Worm (Caenorhabditis elegans) whole organism, L4 larva: ENCODE measurements around the gene T15H9.5.

Source experiments
- F10B5.3 ChIP-seq: sonication (generic microtip); optimal IDR thresholded peaks from 2 replicates; lab custom pipeline; 2016; ENCODE audit warnings: mild to moderate bottlenecking, missing genetic modification characterization, missing compliant biosample characterization
- F49E8.2 ChIP-seq: sonication (generic microtip); optimal IDR thresholded peaks from 2 replicates; lab custom pipeline; 2016; ENCODE audit warnings: missing compliant biosample characterization, mild to moderate bottlenecking, missing genetic modification characterization, borderline replicate concordance
- R02D3.7 ChIP-seq: fragments of 150-350 bp; sonication (generic microtip); optimal IDR thresholded peaks from 3 replicates; lab custom pipeline; 2014; ENCODE audit warnings: missing biosample characterization, missing genetic modification characterization
- T26A8.4 ChIP-seq: fragments of 200-800 bp; sonication (Bioruptor generic); IDR thresholded peaks from 2 replicates; pipeline ENCODE4 v1.3.6; 2022; ENCODE audit warnings: missing genetic modification characterization, missing compliant biosample characterization
- Y75B8A.6 ChIP-seq: fragments of 200-800 bp; sonication (Bioruptor generic); IDR thresholded peaks from 2 replicates; pipeline ENCODE4 v1.3.6; 2022; ENCODE audit warnings: missing genetic modification reagents, missing genetic modification characterization, missing compliant biosample characterization
- ama-1 ChIP-seq: fragments of 150-350 bp; optimal IDR thresholded peaks from 2 replicates; lab custom pipeline; 2014; ENCODE audit warnings: inconsistent platforms, mixed read lengths
- ceh-20 ChIP-seq: fragments of 200-800 bp; sonication (Bioruptor generic); IDR thresholded peaks from 2 replicates; pipeline ENCODE4 v1.3.6; 2022; ENCODE audit warnings: missing genetic modification reagents, missing genetic modification characterization, missing compliant biosample characterization
- ceh-44 ChIP-seq: fragments of 200-800 bp; sonication (Bioruptor generic); IDR thresholded peaks from 2 replicates; pipeline ENCODE4 v1.3.6; 2022; ENCODE audit warnings: missing genetic modification reagents, missing genetic modification characterization, missing compliant biosample characterization
- ceh-62 ChIP-seq: sonication (generic microtip); optimal IDR thresholded peaks from 2 replicates; lab custom pipeline; 2017; ENCODE audit warnings: missing biosample characterization, missing genetic modification characterization
- ceh-82 ChIP-seq: sonication (generic microtip); optimal IDR thresholded peaks from 2 replicates; lab custom pipeline; 2017; ENCODE audit warnings: missing biosample characterization, missing genetic modification characterization
- ces-1 ChIP-seq: fragments of 150-350 bp; sonication (generic microtip); optimal IDR thresholded peaks from 4 replicates; lab custom pipeline; 2014; ENCODE audit warnings: missing biosample characterization, missing genetic modification reagents, missing genetic modification characterization
- daf-12 ChIP-seq: fragments of 150-350 bp; optimal IDR thresholded peaks from 2 replicates; lab custom pipeline; 2014; ENCODE audit warnings: missing biosample characterization, missing genetic modification reagents, missing genetic modification characterization
- daf-16 ChIP-seq, 3 experiments: sonication (generic microtip); optimal IDR thresholded peaks; 2 replicates each; lab custom pipeline; 2016 to 2017; ENCODE audit warnings: missing genetic modification characterization in 3 of 3, missing genetic modification reagents in 3 of 3, mild to moderate bottlenecking in 2 of 3, missing compliant biosample characterization in 2 of 3, missing biosample characterization in 1 of 3, moderate library complexity in 1 of 3
- dmd-6 ChIP-seq: fragments of 200-800 bp; sonication (Bioruptor generic); IDR thresholded peaks from 2 replicates; pipeline ENCODE4 v1.3.6; 2022; ENCODE audit warnings: missing genetic modification reagents, missing genetic modification characterization, missing compliant biosample characterization
- dpl-1 ChIP-seq: fragments of 150-350 bp; optimal IDR thresholded peaks from 2 replicates; lab custom pipeline; 2014; ENCODE audit warnings: missing biosample characterization, missing genetic modification reagents, missing genetic modification characterization
- dve-1 ChIP-seq: sonication (generic microtip); optimal IDR thresholded peaks from 2 replicates; lab custom pipeline; 2017; ENCODE audit warnings: antibody characterized with exemption, mild to moderate bottlenecking, missing genetic modification characterization, missing compliant biosample characterization; ENCODE audit not compliant: insufficient read depth
- egl-43 ChIP-seq: fragments of 200-800 bp; sonication (Bioruptor generic); IDR thresholded peaks from 2 replicates; pipeline ENCODE4 v1.3.6; 2022; ENCODE audit warnings: missing genetic modification reagents, missing genetic modification characterization, missing compliant biosample characterization
- fkh-10 ChIP-seq: fragments of 150-350 bp; optimal IDR thresholded peaks from 2 replicates; lab custom pipeline; 2014; ENCODE audit warnings: missing biosample characterization, missing genetic modification reagents, missing genetic modification characterization
- fos-1 ChIP-seq: fragments of 150-350 bp; optimal IDR thresholded peaks from 2 replicates; lab custom pipeline; 2014; ENCODE audit warnings: missing biosample characterization, missing genetic modification characterization
- hlh-30 ChIP-seq: sonication (generic microtip); optimal IDR thresholded peaks from 2 replicates; lab custom pipeline; 2017; ENCODE audit warnings: antibody characterized with exemption, mild to moderate bottlenecking, missing genetic modification characterization, missing compliant biosample characterization; ENCODE audit not compliant: insufficient read depth
- lin-29 ChIP-seq: fragments of 200-800 bp; sonication (Bioruptor generic); IDR thresholded peaks from 2 replicates; pipeline ENCODE4 v1.3.6; 2022; ENCODE audit warnings: missing genetic modification reagents, missing genetic modification characterization, missing compliant biosample characterization
- lin-38 ChIP-seq: fragments of 200-800 bp; sonication (Bioruptor generic); IDR thresholded peaks from 2 replicates; pipeline ENCODE4 v1.3.6; 2022; ENCODE audit warnings: missing genetic modification reagents, missing genetic modification characterization, missing compliant biosample characterization
- lir-3 ChIP-seq: sonication (generic microtip); optimal IDR thresholded peaks from 2 replicates; lab custom pipeline; 2016; ENCODE audit warnings: mild to moderate bottlenecking, missing genetic modification characterization, missing compliant biosample characterization
- lsy-2 ChIP-seq, 2 experiments: fragments of 150-350 bp in 1 of 2; sonication (generic microtip) in 1 of 2; optimal IDR thresholded peaks; 2 replicates each; lab custom pipeline; 2014 to 2017; ENCODE audit warnings: missing biosample characterization in 2 of 2, missing genetic modification characterization in 2 of 2
- madf-5 ChIP-seq, 2 experiments: fragments of 200-800 bp; sonication (Bioruptor generic); IDR thresholded peaks; 2 replicates each; pipeline ENCODE4 v1.3.6; 2022; ENCODE audit warnings: missing compliant biosample characterization in 2 of 2, missing genetic modification characterization in 2 of 2
- mep-1 ChIP-seq: fragments of 150-350 bp; sonication (generic microtip); optimal IDR thresholded peaks from 3 replicates; lab custom pipeline; 2014; ENCODE audit warnings: missing biosample characterization, missing genetic modification characterization
- mes-2 ChIP-seq: sonication (generic microtip); optimal IDR thresholded peaks from 2 replicates; lab custom pipeline; 2016; ENCODE audit warnings: missing genotype, mild to moderate bottlenecking, missing genetic modification characterization, missing compliant biosample characterization; ENCODE audit not compliant: poor library complexity, severe bottlenecking
- mxl-3 ChIP-seq: fragments of 200-800 bp; sonication (Bioruptor generic); optimal IDR thresholded peaks from 2 replicates; lab custom pipeline; 2018; ENCODE audit warnings: mild to moderate bottlenecking, missing genetic modification characterization, missing compliant biosample characterization
- nhr-10 ChIP-seq: fragments of 150-350 bp; optimal IDR thresholded peaks from 2 replicates; lab custom pipeline; 2014; ENCODE audit warnings: missing biosample characterization, missing genetic modification characterization
- nhr-11 ChIP-seq: fragments of 150-350 bp; optimal IDR thresholded peaks from 2 replicates; lab custom pipeline; 2014; ENCODE audit warnings: missing biosample characterization, missing genetic modification characterization
- nhr-237 ChIP-seq: sonication (generic microtip); optimal IDR thresholded peaks from 2 replicates; lab custom pipeline; 2017; ENCODE audit warnings: missing biosample characterization, missing genetic modification characterization
- nhr-42 ChIP-seq: fragments of 200-800 bp; sonication (Bioruptor generic); IDR thresholded peaks from 2 replicates; pipeline ENCODE4 v1.3.6; 2022; ENCODE audit warnings: missing genetic modification characterization, missing compliant biosample characterization
- pqm-1 ChIP-seq: sonication (generic microtip); optimal IDR thresholded peaks from 2 replicates; lab custom pipeline; 2017; ENCODE audit warnings: missing biosample characterization, missing genetic modification characterization
- saeg-2 ChIP-seq: fragments of 200-800 bp; sonication (Bioruptor generic); IDR thresholded peaks from 2 replicates; pipeline ENCODE4 v1.3.6; 2022; ENCODE audit warnings: missing genetic modification reagents, missing genetic modification characterization, missing compliant biosample characterization
- sdz-12 ChIP-seq: fragments of 200-800 bp; sonication (Bioruptor generic); optimal IDR thresholded peaks from 2 replicates; lab custom pipeline; 2018; ENCODE audit warnings: mild to moderate bottlenecking, missing genetic modification characterization, missing compliant biosample characterization
- set-16 ChIP-seq: fragments of 200-800 bp; sonication (Bioruptor generic); IDR thresholded peaks from 2 replicates; pipeline ENCODE4 v1.3.6; 2022; ENCODE audit warnings: missing genetic modification reagents, missing genetic modification characterization, missing compliant biosample characterization
- skn-1 ChIP-seq: fragments of 150-350 bp; optimal IDR thresholded peaks from 2 replicates; lab custom pipeline; 2014; ENCODE audit warnings: missing biosample characterization, missing genetic modification characterization
- unc-62 ChIP-seq, 3 experiments: fragments of 150-350 bp in 1 of 3; sonication (generic microtip); optimal IDR thresholded peaks in 2 of 3; peaks in 1 of 3; 1 replicate in 1 of 3; 2 replicates in 2 of 3; lab custom pipeline; 2014 to 2017; ENCODE audit warnings: missing biosample characterization in 3 of 3, missing genetic modification characterization in 3 of 3, missing genetic modification reagents in 3 of 3, missing genotype in 1 of 3
- vab-7 ChIP-seq: fragments of 200-800 bp; sonication (Bioruptor generic); IDR thresholded peaks from 2 replicates; pipeline ENCODE4 v1.3.6; 2022; ENCODE audit warnings: missing genetic modification reagents, missing genetic modification characterization, missing compliant biosample characterization
- zag-1 ChIP-seq: fragments of 150-350 bp; optimal IDR thresholded peaks from 2 replicates; lab custom pipeline; 2014; ENCODE audit warnings: missing biosample characterization, missing genetic modification characterization
- ztf-11 ChIP-seq: fragments of 150-350 bp; optimal IDR thresholded peaks from 2 replicates; lab custom pipeline; 2014; ENCODE audit warnings: missing biosample characterization, missing genetic modification characterization
- ztf-7 ChIP-seq: fragments of 150-350 bp; optimal IDR thresholded peaks from 2 replicates; lab custom pipeline; 2014; ENCODE audit warnings: missing biosample characterization, missing genetic modification characterization

Gene T15H9.5

ce11 chrII:9633956-9634560 lies 22.8 kb upstream of the T15H9.5 start:
- TF ChIP-seq set-16 (GFP tag; lab: Robert Waterston, UW) = peak; percentile 80
- peak; percentile 52; the same call in 1 of the 2 replicates for TF ChIP-seq egl-43 (GFP tag; lab: Robert Waterston, UW)

- TF ChIP-seq unc-62 (GFP tag; optimal IDR thresholded peaks at IDR 0.05 in 1 of 2; lab: Kevin White, UChicago) (peak in 1 of 2 experiments; percentile 94), unc-62 (tag; optimal IDR thresholded peaks at IDR 0.05; lab: Kevin White, UChicago) (no peak), lir-3 (tag; lab: Kevin White, UChicago) (no peak)
Measured at ce11 chrII:9625930-9626329, 14.7 kb upstream of the T15H9.5 start.

- no peak for TF ChIP-seq skn-1 (tag; lab: Kevin White, UChicago)
- TF ChIP-seq lin-29 (GFP tag; lab: Robert Waterston, UW) = no peak
- TF ChIP-seq fos-1 (tag; lab: Kevin White, UChicago) = no peak
- peak; percentile 23 for TF ChIP-seq nhr-11
- peak; percentile 5 for TF ChIP-seq mxl-3 (GFP tag; lab: Kevin White, UChicago)
- TF ChIP-seq Y75B8A.6 = no peak
- peak; percentile 22 for TF ChIP-seq dpl-1 (GFP tag; lab: Kevin White, UChicago)
- TF ChIP-seq daf-16 (GFP tag; optimal IDR thresholded peaks at IDR 0.05; lab: Kevin White, UChicago) = no peak
- peak; percentile 63 for TF ChIP-seq daf-16 (tag; optimal IDR thresholded peaks at IDR 0.05; lab: Kevin White, UChicago)
- no peak for TF ChIP-seq madf-5 (GFP tag; IDR thresholded peaks at IDR 0.05; lab: Robert Waterston, UW)
- no peak for TF ChIP-seq ceh-82 (tag; lab: Kevin White, UChicago)
- TF ChIP-seq mes-2 (tag; lab: Kevin White, UChicago) = peak; percentile 40
- peak in 1 of 2 experiments; percentile 56 for TF ChIP-seq lsy-2 (tag; optimal IDR thresholded peaks at IDR 0.05; lab: Kevin White, UChicago)
- TF ChIP-seq nhr-42 (GFP tag; lab: Robert Waterston, UW) = no peak
- peak; percentile 1 for TF ChIP-seq hlh-30 (tag; lab: Kevin White, UChicago)
- no peak for TF ChIP-seq ceh-44 (GFP tag; lab: Robert Waterston, UW)
- TF ChIP-seq dve-1 (tag; lab: Kevin White, UChicago) = no peak
- no peak for TF ChIP-seq T26A8.4 (GFP tag; lab: Robert Waterston, UW)
- peak; percentile 73 for TF ChIP-seq lin-38 (GFP tag; lab: Robert Waterston, UW)
- TF ChIP-seq pqm-1 (tag; lab: Kevin White, UChicago) = peak; percentile 25
- no peak for TF ChIP-seq ztf-7 (tag; lab: Kevin White, UChicago)
- peak; percentile 24 for TF ChIP-seq mep-1 (tag; lab: Kevin White, UChicago)
- no peak for TF ChIP-seq R02D3.7 (tag; lab: Kevin White, UChicago)
- no peak for TF ChIP-seq ama-1
Measured at ce11 chrII:9624110-9624695, 13.0 kb upstream of the T15H9.5 start, which contains the start of the genes dnj-20 and ZK1307.8. Gene dnj-20 (minus strand): TSS chrII:9624176. Gene ZK1307.8 (plus strand): TSS chrII:9624613.

ce11 chrII:9621913-9622348 lies 10.7 kb upstream of the T15H9.5 start:
- TF ChIP-seq dpl-1 (GFP tag; lab: Kevin White, UChicago) = no peak
- no peak for TF ChIP-seq R02D3.7 (tag; lab: Kevin White, UChicago)
- no peak for TF ChIP-seq fos-1 (tag; lab: Kevin White, UChicago)
- peak; percentile 76 for TF ChIP-seq dmd-6 (GFP tag; lab: Robert Waterston, UW)
- no peak for TF ChIP-seq F10B5.3
- TF ChIP-seq ztf-11 (tag; lab: Kevin White, UChicago) = no peak
- TF ChIP-seq ceh-62 (tag; lab: Kevin White, UChicago) = no peak
- no peak for TF ChIP-seq nhr-10 (tag; lab: Kevin White, UChicago)
- TF ChIP-seq sdz-12 (GFP tag; lab: Kevin White, UChicago) = no peak
- no peak for TF ChIP-seq zag-1 (tag; lab: Kevin White, UChicago)
- peak; percentile 63 for TF ChIP-seq dve-1 (tag; lab: Kevin White, UChicago)
- TF ChIP-seq mep-1 (tag; lab: Kevin White, UChicago) = peak; percentile 39
- no peak for TF ChIP-seq vab-7
- no peak for TF ChIP-seq F49E8.2 (tag; lab: Kevin White, UChicago)
- TF ChIP-seq lsy-2 (tag; optimal IDR thresholded peaks at IDR 0.05; lab: Kevin White, UChicago) = no peak
- TF ChIP-seq nhr-42 (GFP tag; lab: Robert Waterston, UW) = no peak
- no peak for TF ChIP-seq ceh-20 (GFP tag; lab: Robert Waterston, UW)
- TF ChIP-seq ama-1 = no peak
- peak; percentile 92 for TF ChIP-seq hlh-30 (tag; lab: Kevin White, UChicago)
- no peak for TF ChIP-seq ces-1 (GFP tag; lab: Kevin White, UChicago)
- TF ChIP-seq nhr-237 = no peak
- no peak for TF ChIP-seq fkh-10 (GFP tag; lab: Kevin White, UChicago)
- TF ChIP-seq saeg-2 (GFP tag; lab: Robert Waterston, UW) = no peak
- TF ChIP-seq daf-12 (tag; lab: Kevin White, UChicago) = no peak
- no peak for TF ChIP-seq egl-43 (GFP tag; lab: Robert Waterston, UW)
